Worm (Caenorhabditis elegans) whole organism, young adult: ENCODE measurements around the gene F47C12.8.
A peak's percentile ranks its signal among the peaks of the same experiment; 100 is the strongest.

Experiments used
- B0019.2 ChIP-seq: fragments of 200-800 bp; sonication (Bioruptor generic); conservative IDR thresholded peaks from 2 replicates; pipeline ENCODE4 v1.3.6; 2022; ENCODE audit warnings: missing genetic modification reagents, missing genetic modification characterization, missing compliant biosample characterization
- B0261.1 ChIP-seq: sonication (generic microtip); optimal IDR thresholded peaks from 2 replicates; lab custom pipeline; 2016; ENCODE audit warnings: mild to moderate bottlenecking, missing genetic modification characterization, moderate library complexity, missing compliant biosample characterization
- B0336.3 ChIP-seq: fragments of 200-800 bp; sonication (Bioruptor generic); IDR thresholded peaks from 2 replicates; pipeline ENCODE4 v1.3.6; 2022; ENCODE audit warnings: missing genetic modification characterization, missing compliant biosample characterization
- C06A6.2 ChIP-seq: fragments of 200-800 bp; sonication (Bioruptor generic); conservative IDR thresholded peaks from 2 replicates; pipeline ENCODE4 v1.3.6; 2022; ENCODE audit warnings: missing genetic modification characterization, missing compliant biosample characterization
- F23B12.7 ChIP-seq: sonication (generic microtip); optimal IDR thresholded peaks from 2 replicates; lab custom pipeline; 2017; ENCODE audit warnings: missing genetic modification characterization, mild to moderate bottlenecking, missing compliant biosample characterization, antibody characterized with exemption, moderate library complexity; ENCODE audit not compliant: insufficient read depth
- F55B11.4 ChIP-seq: sonication (generic microtip); optimal IDR thresholded peaks from 2 replicates; lab custom pipeline; 2016; ENCODE audit warnings: missing compliant biosample characterization, missing genetic modification characterization, borderline replicate concordance; ENCODE audit not compliant: insufficient read depth
- F57A8.1 ChIP-seq: fragments of 200-800 bp; sonication (Bioruptor generic); optimal IDR thresholded peaks from 2 replicates; lab custom pipeline; 2018; ENCODE audit warnings: mild to moderate bottlenecking, missing genetic modification characterization, moderate library complexity, missing compliant biosample characterization
- T07F8.4 ChIP-seq: sonication (generic microtip); optimal IDR thresholded peaks from 2 replicates; lab custom pipeline; 2016; ENCODE audit warnings: mild to moderate bottlenecking, missing genetic modification characterization, moderate library complexity, missing compliant biosample characterization
- Y53F4B.3 ChIP-seq: fragments of 200-800 bp; sonication (Bioruptor generic); IDR thresholded peaks from 2 replicates; pipeline ENCODE4 v1.3.6; 2022; ENCODE audit warnings: missing genetic modification reagents, missing genetic modification characterization, missing compliant biosample characterization
- bed-2 ChIP-seq: fragments of 200-800 bp; sonication (Bioruptor generic); IDR thresholded peaks from 2 replicates; pipeline ENCODE4 v1.3.6; 2022; ENCODE audit warnings: missing genetic modification reagents, missing genetic modification characterization, missing compliant biosample characterization
- cebp-1 ChIP-seq, 2 experiments: fragments of 200-800 bp in 1 of 2; sonication (Bioruptor generic) in 1 of 2; sonication (generic microtip) in 1 of 2; IDR thresholded peaks in 1 of 2; optimal IDR thresholded peaks in 1 of 2; 2 replicates each; pipeline versions ENCODE4 v1.3.6 to Lab custom; 2017 to 2022; ENCODE audit warnings: missing compliant biosample characterization in 2 of 2, missing genetic modification characterization in 2 of 2, mild to moderate bottlenecking in 1 of 2, missing genetic modification reagents in 1 of 2, moderate library complexity in 1 of 2
- ceh-100 ChIP-seq: fragments of 200-800 bp; sonication (Bioruptor generic); IDR thresholded peaks from 2 replicates; pipeline ENCODE4 v1.3.6; 2022; ENCODE audit warnings: missing genetic modification reagents, missing genetic modification characterization, missing compliant biosample characterization
- die-1 ChIP-seq: sonication (generic microtip); optimal IDR thresholded peaks from 2 replicates; lab custom pipeline; 2016; ENCODE audit warnings: missing genotype, mild to moderate bottlenecking, missing genetic modification characterization, missing compliant biosample characterization
- dox-1 ChIP-seq: fragments of 200-800 bp; sonication (Bioruptor generic); IDR thresholded peaks from 2 replicates; pipeline ENCODE4 v1.3.6; 2022; ENCODE audit warnings: missing genetic modification reagents, missing genetic modification characterization, missing compliant biosample characterization
- dpff-1 ChIP-seq: sonication (generic microtip); optimal IDR thresholded peaks from 2 replicates; lab custom pipeline; 2017; ENCODE audit warnings: mild to moderate bottlenecking, missing genetic modification characterization, missing compliant biosample characterization
- efl-1 ChIP-seq: fragments of 150-350 bp; optimal IDR thresholded peaks from 2 replicates; lab custom pipeline; 2014; ENCODE audit warnings: missing biosample characterization, missing genetic modification reagents, missing genetic modification characterization
- egl-18 ChIP-seq: fragments of 200-800 bp; sonication (Bioruptor generic); IDR thresholded peaks from 2 replicates; pipeline ENCODE4 v1.3.6; 2022; ENCODE audit warnings: missing genetic modification reagents, missing genetic modification characterization, missing compliant biosample characterization
- gei-17 ChIP-seq: fragments of 200-800 bp; sonication (Bioruptor generic); optimal IDR thresholded peaks from 2 replicates; lab custom pipeline; 2018; ENCODE audit warnings: mild to moderate bottlenecking, missing genetic modification characterization, missing compliant biosample characterization
- hmg-1.2 ChIP-seq: fragments of 200-800 bp; sonication (Bioruptor generic); IDR thresholded peaks from 2 replicates; pipeline ENCODE4 v1.3.6; 2022; ENCODE audit warnings: missing genetic modification reagents, missing genetic modification characterization, missing compliant biosample characterization
- hrde-1 ChIP-seq: sonication (generic microtip); optimal IDR thresholded peaks from 2 replicates; lab custom pipeline; 2016; ENCODE audit warnings: missing genetic modification characterization, mild to moderate bottlenecking, missing compliant biosample characterization, moderate library complexity, missing genotype, missing genetic modification reagents, borderline replicate concordance
- let-607 ChIP-seq, 2 experiments: fragments of 200-800 bp in 1 of 2; sonication (Bioruptor generic) in 1 of 2; sonication (generic microtip) in 1 of 2; optimal IDR thresholded peaks; 2 replicates each; lab custom pipeline; 2016 to 2018; ENCODE audit warnings: mild to moderate bottlenecking in 2 of 2, missing compliant biosample characterization in 2 of 2, missing genetic modification characterization in 2 of 2, moderate library complexity in 2 of 2, missing genotype in 1 of 2
- lin-54 ChIP-seq: fragments of 200-800 bp; sonication (Bioruptor generic); optimal IDR thresholded peaks from 2 replicates; lab custom pipeline; 2018; ENCODE audit warnings: mild to moderate bottlenecking, missing genetic modification characterization, missing compliant biosample characterization
- lir-1 ChIP-seq: fragments of 200-800 bp; sonication (Bioruptor generic); conservative IDR thresholded peaks from 2 replicates; pipeline ENCODE4 v1.3.6; 2022; ENCODE audit warnings: missing genetic modification reagents, missing genetic modification characterization, missing compliant biosample characterization
- lsl-1 ChIP-seq: fragments of 200-800 bp; sonication (Bioruptor generic); optimal IDR thresholded peaks from 2 replicates; lab custom pipeline; 2018; ENCODE audit warnings: mild to moderate bottlenecking, missing genetic modification characterization, moderate library complexity, missing compliant biosample characterization
- madf-10 ChIP-seq: sonication (generic microtip); optimal IDR thresholded peaks from 2 replicates; lab custom pipeline; 2016; ENCODE audit warnings: mild to moderate bottlenecking, missing genetic modification characterization, missing compliant biosample characterization
- madf-8 ChIP-seq: fragments of 200-800 bp; sonication (Bioruptor generic); conservative IDR thresholded peaks from 2 replicates; pipeline ENCODE4 v1.3.6; 2022; ENCODE audit warnings: missing genetic modification reagents, missing genetic modification characterization, missing compliant biosample characterization
- mcd-1 ChIP-seq: fragments of 200-800 bp; sonication (Bioruptor generic); IDR thresholded peaks from 2 replicates; pipeline ENCODE4 v1.3.6; 2022; ENCODE audit warnings: missing genetic modification reagents, missing genetic modification characterization, missing compliant biosample characterization
- mxl-1 ChIP-seq: sonication (generic microtip); optimal IDR thresholded peaks from 2 replicates; lab custom pipeline; 2016; ENCODE audit warnings: missing genetic modification characterization, missing compliant biosample characterization
- nfya-2 ChIP-seq: fragments of 200-800 bp; sonication (Bioruptor generic); IDR thresholded peaks from 2 replicates; pipeline ENCODE4 v1.3.6; 2022; ENCODE audit warnings: missing genetic modification reagents, missing genetic modification characterization, missing compliant biosample characterization
- nfyb-1 ChIP-seq: fragments of 200-800 bp; sonication (Bioruptor generic); IDR thresholded peaks from 2 replicates; pipeline ENCODE4 v1.3.6; 2022; ENCODE audit warnings: missing genetic modification reagents, missing genetic modification characterization, missing compliant biosample characterization
- nhr-80 ChIP-seq: sonication (generic microtip); optimal IDR thresholded peaks from 2 replicates; lab custom pipeline; 2016; ENCODE audit warnings: missing genetic modification characterization, missing compliant biosample characterization
- rpc-1 ChIP-seq, 2 experiments: fragments of 150-350 bp in 1 of 2; sonication (generic microtip) in 1 of 2; optimal IDR thresholded peaks; 2 replicates each; lab custom pipeline; 2014 to 2018; ENCODE audit warnings: missing biosample characterization in 1 of 2, missing genetic modification characterization in 1 of 2, missing genetic modification reagents in 1 of 2, missing genotype in 1 of 2
- sea-2 ChIP-seq: fragments of 200-800 bp; sonication (Bioruptor generic); IDR thresholded peaks from 2 replicates; pipeline ENCODE4 v1.3.6; 2022; ENCODE audit warnings: missing genetic modification characterization, missing compliant biosample characterization
- snpc-3.4 ChIP-seq: sonication (generic microtip); optimal IDR thresholded peaks from 2 replicates; lab custom pipeline; 2017; ENCODE audit warnings: missing genetic modification characterization, mild to moderate bottlenecking, missing compliant biosample characterization, antibody characterized with exemption, moderate library complexity, missing genotype, missing genetic modification reagents
- snpc-4 ChIP-seq, 5 experiments: fragments of 150-350 bp in 1 of 5; sonication (generic microtip) in 4 of 5; optimal IDR thresholded peaks; 2 replicates each; lab custom pipeline; 2014 to 2018; ENCODE audit warnings: missing genetic modification characterization in 5 of 5, missing biosample characterization in 3 of 5, antibody characterized with exemption in 2 of 5, mild to moderate bottlenecking in 2 of 5, missing compliant biosample characterization in 2 of 5, missing genotype in 2 of 5, moderate library complexity in 2 of 5, missing genetic modification reagents in 1 of 5
- tbx-9 ChIP-seq: sonication (generic microtip); optimal IDR thresholded peaks from 2 replicates; lab custom pipeline; 2016; ENCODE audit warnings: borderline replicate concordance, missing genetic modification characterization, inconsistent platforms, missing compliant biosample characterization
- unc-130 ChIP-seq: sonication (generic microtip); optimal IDR thresholded peaks from 2 replicates; lab custom pipeline; 2016; ENCODE audit warnings: missing genetic modification reagents, missing genetic modification characterization, missing compliant biosample characterization
- zim-3 ChIP-seq: sonication (generic microtip); optimal IDR thresholded peaks from 2 replicates; lab custom pipeline; 2017; ENCODE audit warnings: mild to moderate bottlenecking, missing genetic modification characterization, moderate library complexity, missing compliant biosample characterization
- ztf-18 ChIP-seq: sonication (generic microtip); optimal IDR thresholded peaks from 2 replicates; lab custom pipeline; 2016; ENCODE audit warnings: missing genotype, mild to moderate bottlenecking, missing genetic modification characterization, missing compliant biosample characterization
- ztf-22 ChIP-seq: fragments of 200-800 bp; sonication (Bioruptor generic); optimal IDR thresholded peaks from 2 replicates; lab custom pipeline; 2018; ENCODE audit warnings: mild to moderate bottlenecking, missing genetic modification characterization, moderate library complexity, missing compliant biosample characterization
- ztf-25 ChIP-seq: fragments of 200-800 bp; sonication (Bioruptor generic); IDR thresholded peaks from 2 replicates; pipeline ENCODE4 v1.3.6; 2022; ENCODE audit warnings: missing genetic modification reagents, missing genetic modification characterization, missing compliant biosample characterization

Gene F47C12.8

DNA sequence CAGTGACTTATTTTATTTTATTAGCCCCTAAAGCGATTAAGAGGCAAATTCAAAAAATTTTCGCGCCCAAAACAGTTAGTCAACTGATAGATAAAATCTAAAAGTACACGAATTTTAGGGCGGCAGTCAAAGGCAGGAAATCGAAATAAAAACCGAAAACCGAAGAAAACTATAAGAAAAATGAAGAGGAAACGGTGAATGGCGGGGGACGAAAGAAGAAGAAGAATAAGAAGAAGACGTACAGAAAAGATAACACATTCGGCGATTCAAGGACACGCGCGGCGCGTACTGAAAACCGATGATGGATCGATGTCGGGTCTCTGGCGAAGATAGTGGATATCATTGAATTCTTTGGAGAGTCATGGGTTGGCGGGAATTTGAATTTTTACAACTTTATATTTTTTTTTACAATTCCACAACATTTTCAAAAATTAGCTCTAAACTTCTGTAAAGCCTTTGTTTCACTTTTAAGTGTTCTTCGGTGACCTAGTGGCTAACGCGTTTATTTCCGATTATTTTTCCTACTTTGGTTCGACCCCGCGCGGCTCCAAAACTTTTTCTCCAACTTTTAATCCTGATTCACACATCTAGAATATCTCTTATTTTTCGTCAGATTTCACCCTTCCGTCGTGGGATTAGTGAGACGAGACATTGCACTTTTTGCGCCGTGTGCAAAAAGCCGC, 32.6 kb upstream of the F47C12.8 start (continued):
- TF ChIP-seq Y53F4B.3 (GFP tag; lab: Robert Waterston, UW) (no peak), zim-3 (tag; lab: Kevin White, UChicago) (no peak), sea-2 (no peak), efl-1 (no peak), rpc-1 (optimal IDR thresholded peaks at IDR 0.05; lab: Kevin White, UChicago) (peak; percentile 29), rpc-1 (tag; optimal IDR thresholded peaks at IDR 0.05; lab: Kevin White, UChicago) (peak; percentile 71), die-1 (tag; lab: Kevin White, UChicago) (no peak), hmg-1.2 (GFP tag; lab: Robert Waterston, UW) (no peak), lir-1 (GFP tag; lab: Robert Waterston, UW) (no peak), snpc-3.4 (tag; lab: Kevin White, UChicago) (no peak), B0336.3 (GFP tag; lab: Robert Waterston, UW) (no peak), ztf-25 (GFP tag; lab: Robert Waterston, UW) (no peak), T07F8.4 (tag; lab: Kevin White, UChicago) (no peak), B0261.1 (tag; lab: Kevin White, UChicago) (peak; percentile 47), lsl-1 (no peak), madf-10 (tag; lab: Kevin White, UChicago) (no peak), nfyb-1 (GFP tag; lab: Robert Waterston, UW) (no peak)

DNA sequence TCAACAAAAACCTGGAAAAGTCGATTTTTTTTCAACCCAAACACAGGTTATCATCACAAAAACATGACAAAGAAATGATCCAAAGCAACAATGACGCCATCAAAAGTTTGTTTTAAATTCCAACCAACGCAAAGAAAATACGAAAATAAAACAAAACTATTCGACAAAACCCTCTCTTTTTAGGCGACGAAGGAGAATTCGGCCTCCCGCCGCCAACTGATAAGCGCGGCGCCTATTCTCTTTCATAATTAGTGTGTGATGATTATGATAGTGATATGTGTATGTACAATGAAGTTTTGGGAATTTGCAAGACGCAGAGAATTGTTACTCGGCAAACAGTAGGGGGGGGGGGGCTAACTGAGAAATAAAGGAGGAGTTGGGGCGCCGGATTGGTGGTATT, 30.9 kb upstream of the F47C12.8 start:
- TF ChIP-seq bed-2 (GFP tag; lab: Robert Waterston, UW) (no peak), tbx-9 (tag; lab: Kevin White, UChicago) (no peak), lsl-1 (no peak), ceh-100 (GFP tag; lab: Robert Waterston, UW) (no peak), cebp-1 (GFP tag; IDR thresholded peaks at IDR 0.05; lab: Robert Waterston, UW) (0 out of 2 replicates have a peak, but pooled peaks have one; percentile 11), cebp-1 (tag; optimal IDR thresholded peaks at IDR 0.05; lab: Kevin White, UChicago) (peak; percentile 35), F23B12.7 (tag; lab: Kevin White, UChicago) (no peak), nhr-80 (tag; lab: Kevin White, UChicago) (peak; percentile 60), hmg-1.2 (GFP tag; lab: Robert Waterston, UW) (no peak), ztf-22 (GFP tag; lab: Kevin White, UChicago) (peak; percentile 3), T07F8.4 (tag; lab: Kevin White, UChicago) (no peak), ztf-25 (GFP tag; lab: Robert Waterston, UW) (no peak), mxl-1 (no peak), B0336.3 (GFP tag; lab: Robert Waterston, UW) (no peak), dox-1 (GFP tag; lab: Robert Waterston, UW) (peak; percentile 57), F57A8.1 (GFP tag; lab: Kevin White, UChicago) (no peak)

DNA sequence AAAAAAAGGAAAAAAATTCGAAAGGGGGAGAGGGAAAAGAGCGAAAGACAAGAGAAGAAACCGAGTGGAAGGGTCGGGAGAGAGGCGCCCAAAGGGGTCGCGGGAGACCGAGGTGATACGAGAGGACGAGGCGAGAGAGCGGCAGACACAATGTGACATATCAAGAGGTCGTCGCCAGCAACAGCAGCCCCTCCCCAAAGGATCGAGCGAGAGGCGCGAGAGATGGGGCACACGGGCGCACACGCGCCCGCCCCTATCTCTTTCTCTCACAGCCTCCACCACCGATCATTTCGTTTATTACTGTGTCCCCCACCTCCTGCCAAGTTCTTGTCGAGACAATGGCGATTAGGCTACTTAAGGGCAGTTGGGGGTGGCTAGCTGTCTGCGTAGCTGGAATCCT, 29.8 kb upstream of the F47C12.8 start:
- TF ChIP-seq C06A6.2 (GFP tag; lab: Robert Waterston, UW): no peak
- no peak for TF ChIP-seq nfya-2 (GFP tag; lab: Robert Waterston, UW)
- TF ChIP-seq snpc-4 (GFP tag; optimal IDR thresholded peaks at IDR 0.05; lab: Kevin White, UChicago): no peak
- peak in 3 of 4 experiments; percentile 48 to 66 (median 57) for TF ChIP-seq snpc-4 (tag; optimal IDR thresholded peaks at IDR 0.05; lab: Kevin White, UChicago)
- TF ChIP-seq ztf-18 (tag; lab: Kevin White, UChicago): no peak
- TF ChIP-seq mcd-1 (GFP tag; lab: Robert Waterston, UW): peak; percentile 64
- TF ChIP-seq B0019.2 (GFP tag; lab: Robert Waterston, UW): no peak
- peak; percentile 53 for TF ChIP-seq lin-54
- TF ChIP-seq madf-8 (GFP tag; lab: Robert Waterston, UW): no peak
- peak; percentile 23 for TF ChIP-seq dpff-1 (tag; lab: Kevin White, UChicago)
- no peak for TF ChIP-seq egl-18 (GFP tag; lab: Robert Waterston, UW)
- TF ChIP-seq ztf-25 (GFP tag; lab: Robert Waterston, UW): no peak
- TF ChIP-seq F23B12.7 (tag; lab: Kevin White, UChicago): no peak
- no peak for TF ChIP-seq F55B11.4
- no peak for TF ChIP-seq lsl-1
- TF ChIP-seq hrde-1 (tag; lab: Kevin White, UChicago): no peak
- TF ChIP-seq gei-17: peak; percentile 16
- peak; percentile 15; the same call in 1 of the 2 replicates for TF ChIP-seq nfyb-1 (GFP tag; lab: Robert Waterston, UW)
- TF ChIP-seq unc-130 (GFP tag; lab: Kevin White, UChicago): no peak
- peak in 1 of 2 experiments; percentile 53 for TF ChIP-seq let-607 (tag; optimal IDR thresholded peaks at IDR 0.05; lab: Kevin White, UChicago)
